Fruit fly (Drosophila melanogaster): ENCODE data around the gene Ptp61F.
A peak's percentile ranks its signal among the peaks of the same experiment; 100 is the strongest.

The Ptp61F gene

dm6 chr3L:1349942-1350923 lies 124.8 kb downstream of the Ptp61F start (continued):
- no peak for TF ChIP-seq prd (optimal IDR thresholded peaks at IDR 0.05)
- TF ChIP-seq prd (GFP tag; IDR thresholded peaks at IDR 0.05): peak; percentile 37; the same call in 2 of the 3 replicates
- peak; percentile 4 for TF ChIP-seq CG3281 (GFP tag; optimal IDR thresholded peaks at IDR 0.05)
- TF ChIP-seq sd (tag; optimal IDR thresholded peaks at IDR 0.05): peak; percentile 30
- TF ChIP-seq CG7963 (GFP tag; IDR thresholded peaks at IDR 0.05; ENCODE audit: partially characterized antibody): peak; percentile 97
- TF ChIP-seq gem (tag; optimal IDR thresholded peaks at IDR 0.05): peak; percentile 62
- peak; percentile 34 for TF ChIP-seq D19A (tag; optimal IDR thresholded peaks at IDR 0.05)
- TF ChIP-seq CG11560 (tag; IDR thresholded peaks at IDR 0.05): peak; percentile 97
- peak; percentile 15 for TF ChIP-seq Myb (GFP tag; optimal IDR thresholded peaks at IDR 0.05)
- TF ChIP-seq repo (GFP tag; optimal IDR thresholded peaks at IDR 0.05): no peak
- no peak for TF ChIP-seq Lim3 (GFP tag; IDR thresholded peaks at IDR 0.05)
- TF ChIP-seq Sin3A (optimal IDR thresholded peaks at IDR 0.05): peak; percentile 36
- TF ChIP-seq lov (optimal IDR thresholded peaks at IDR 0.05): no peak
- no peak for TF ChIP-seq lov (GFP tag; IDR thresholded peaks at IDR 0.05)
- peak; percentile 18 for TF ChIP-seq chn (GFP tag; optimal IDR thresholded peaks at IDR 0.05)
- no peak for TF ChIP-seq CG4282 (GFP tag; optimal IDR thresholded peaks at IDR 0.05)
- TF ChIP-seq tx (GFP tag; optimal IDR thresholded peaks at IDR 0.05): peak; percentile 34
- TF ChIP-seq schlank (tag; optimal IDR thresholded peaks at IDR 0.05): no peak
- TF ChIP-seq gsb-n (tag; optimal IDR thresholded peaks at IDR 0.05): peak; percentile 12
- peak in 1 of 2 experiments; percentile 21 for TF ChIP-seq bsh (GFP tag; optimal IDR thresholded peaks at IDR 0.05)
- TF ChIP-seq CG9215 (GFP tag; IDR thresholded peaks at IDR 0.05): peak; percentile 7; the same call in 1 of the 2 replicates
- TF ChIP-seq Blimp-1 (GFP tag; optimal IDR thresholded peaks at IDR 0.05): peak; percentile 6
- TF ChIP-seq CG9932 (GFP tag; IDR thresholded peaks at IDR 0.05): peak; percentile 81
- TF ChIP-seq CG12769 (tag; optimal IDR thresholded peaks at IDR 0.05): peak; percentile 13
- peak; percentile 13 for TF ChIP-seq zen (tag; optimal IDR thresholded peaks at IDR 0.05)
- TF ChIP-seq CG3995 (GFP tag; optimal IDR thresholded peaks at IDR 0.05): peak; percentile 81
- TF ChIP-seq CG7372 (GFP tag; IDR thresholded peaks at IDR 0.05): peak; percentile 39; the same call in 1 of the 2 replicates
- no peak for TF ChIP-seq dimm (GFP tag; IDR thresholded peaks at IDR 0.05)
- TF ChIP-seq Chrac-16 (GFP tag; optimal IDR thresholded peaks at IDR 0.05): peak; percentile 15
- no peak for TF ChIP-seq CG10959 (GFP tag; IDR thresholded peaks at IDR 0.05)
- peak; percentile 35 for TF ChIP-seq pum (GFP tag; optimal IDR thresholded peaks at IDR 0.05)
- TF ChIP-seq ERR (GFP tag; optimal IDR thresholded peaks at IDR 0.05): no peak
- TF ChIP-seq Abd-B (GFP tag; optimal IDR thresholded peaks at IDR 0.05): no peak
- TF ChIP-seq CG2712 (tag; optimal IDR thresholded peaks at IDR 0.05): peak; percentile 59
- peak; percentile 96 for TF ChIP-seq chinmo (GFP tag; IDR thresholded peaks at IDR 0.05; ENCODE audit: partially characterized antibody)
- no peak for TF ChIP-seq hth (optimal IDR thresholded peaks at IDR 0.05)
- TF ChIP-seq CG4820 (GFP tag; optimal IDR thresholded peaks at IDR 0.05): peak; percentile 11
- peak; percentile 19 for TF ChIP-seq bcd (GFP tag; optimal IDR thresholded peaks at IDR 0.05)
- peak; percentile 71 for TF ChIP-seq CG12391 (tag; optimal IDR thresholded peaks at IDR 0.05)
- peak; percentile 98 for TF ChIP-seq mld (GFP tag; IDR thresholded peaks at IDR 0.05; ENCODE audit: partially characterized antibody)
- TF ChIP-seq bab2 (GFP tag; optimal IDR thresholded peaks at IDR 0.05): peak; percentile 13
- TF ChIP-seq nerfin-1 (tag; optimal IDR thresholded peaks at IDR 0.05): peak; percentile 15
- TF ChIP-seq CG4424 (GFP tag; optimal IDR thresholded peaks at IDR 0.05): peak; percentile 59
- peak; percentile 37; the same call in 1 of the 2 replicates for TF ChIP-seq E2f1 (GFP tag; IDR thresholded peaks at IDR 0.05)
- no peak for TF ChIP-seq toy (GFP tag; IDR thresholded peaks at IDR 0.05)
- TF ChIP-seq wdn (GFP tag; IDR thresholded peaks at IDR 0.05): no peak
- TF ChIP-seq cas (GFP tag; IDR thresholded peaks at IDR 0.05): no peak
- peak; percentile 99 for TF ChIP-seq inv (GFP tag; IDR thresholded peaks at IDR 0.05; ENCODE audit: partially characterized antibody)
- no peak for TF ChIP-seq CG8765 (GFP tag; IDR thresholded peaks at IDR 0.05)
- no peak for TF ChIP-seq org-1 (GFP tag; optimal IDR thresholded peaks at IDR 0.05)

Measured in whole organism, embryonic.